Worm (Caenorhabditis elegans) whole organism, young adult: ENCODE results near the gene ZC395.11.

ENCODE experiments used
- T26A5.8 ChIP-seq: sonication (generic microtip); optimal IDR thresholded peaks from 2 replicates; lab custom pipeline; 2016; ENCODE audit warnings: missing genetic modification characterization, missing compliant biosample characterization
- nhr-90 ChIP-seq: sonication (generic microtip); optimal IDR thresholded peaks from 2 replicates; lab custom pipeline; 2016; ENCODE audit warnings: missing genotype, mild to moderate bottlenecking, missing genetic modification characterization, missing compliant biosample characterization
- snpc-4 ChIP-seq, 5 experiments: fragments of 150-350 bp in 1 of 5; sonication (generic microtip) in 4 of 5; optimal IDR thresholded peaks; 2 replicates each; lab custom pipeline; 2014 to 2018; ENCODE audit warnings: missing genetic modification characterization in 5 of 5, missing biosample characterization in 3 of 5, antibody characterized with exemption in 2 of 5, mild to moderate bottlenecking in 2 of 5, missing compliant biosample characterization in 2 of 5, missing genotype in 2 of 5, moderate library complexity in 2 of 5, missing genetic modification reagents in 1 of 5

DNA sequence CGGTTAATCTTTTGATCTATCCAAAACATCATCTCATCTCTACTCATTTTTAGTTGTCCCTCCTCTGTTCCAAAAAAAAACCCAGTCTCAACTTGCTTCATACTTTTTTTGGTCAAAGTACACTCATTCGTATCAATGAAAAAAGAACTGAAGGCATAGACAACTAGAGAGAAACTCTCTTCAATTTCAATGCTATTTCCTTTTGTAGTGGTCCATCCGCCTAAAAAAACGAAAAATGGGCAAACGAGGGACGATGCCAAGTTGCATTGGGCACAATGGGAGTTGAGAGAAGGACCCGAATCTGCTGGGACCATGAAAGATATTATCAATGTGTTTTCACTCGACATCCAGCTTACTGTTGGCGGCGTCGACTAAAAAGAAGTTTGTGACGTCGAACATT lies 5.9 kb downstream of the ZC395.11 start:
- TF ChIP-seq T26A5.8 (no peak), snpc-4 (GFP tag; optimal IDR thresholded peaks at IDR 0.05; lab: Kevin White, UChicago) (no peak), snpc-4 (tag; optimal IDR thresholded peaks at IDR 0.05; lab: Kevin White, UChicago) (no peak), nhr-90 (no peak)
